Fruit fly (Drosophila melanogaster): ENCODE results near the gene CG16790.

- TF ChIP-seq lz (GFP tag; optimal IDR thresholded peaks at IDR 0.05) (no peak), CG9139 (GFP tag; optimal IDR thresholded peaks at IDR 0.05) (no peak), achi (GFP tag; optimal IDR thresholded peaks at IDR 0.05) (no peak), Ets96B (tag; optimal IDR thresholded peaks at IDR 0.05) (no peak), Lpt (GFP tag; optimal IDR thresholded peaks at IDR 0.05) (no peak), vri (GFP tag; optimal IDR thresholded peaks at IDR 0.05) (no peak), Sox102F (GFP tag; optimal IDR thresholded peaks at IDR 0.05) (no peak), Ets21C (GFP tag; optimal IDR thresholded peaks at IDR 0.05) (no peak), fkh (GFP tag; optimal IDR thresholded peaks at IDR 0.05) (no peak), net (GFP tag; optimal IDR thresholded peaks at IDR 0.05) (no peak), CG11294 (GFP tag; IDR thresholded peaks at IDR 0.05) (no peak)
Measured at dm6 chr3R:9581973-9582372, 12.0 kb upstream of the CG16790 start.

Data from whole organism, prepupa.